Fruit fly (Drosophila melanogaster) whole organism, adult: ENCODE results near the gene Ssk.

Experiments used
- CG11617 ChIP-seq: fragments of 200-800 bp; sonication (Bioruptor generic); optimal IDR thresholded peaks from 2 replicates; lab custom pipeline; 2017; ENCODE audit warnings: mild to moderate bottlenecking, missing biosample characterization, missing genetic modification reagents, missing genetic modification characterization
- CG12768 ChIP-seq: fragments of 200-800 bp; sonication (Bioruptor generic); optimal IDR thresholded peaks from 2 replicates; lab custom pipeline; 2017; ENCODE audit warnings: missing biosample characterization, missing genetic modification characterization, mild to moderate bottlenecking, moderate library complexity, missing genetic modification reagents
- CG14711 ChIP-seq: fragments of 200-800 bp; sonication (Bioruptor generic); optimal IDR thresholded peaks from 2 replicates; lab custom pipeline; 2018; ENCODE audit warnings: missing biosample characterization, mild to moderate bottlenecking, missing genetic modification characterization, moderate library complexity
- CG1620 ChIP-seq: fragments of 200-800 bp; sonication (Bioruptor generic); optimal IDR thresholded peaks from 2 replicates; lab custom pipeline; 2016; ENCODE audit warnings: missing biosample characterization, missing genetic modification characterization
- CG33017 ChIP-seq: fragments of 200-800 bp; sonication (Bioruptor generic); optimal IDR thresholded peaks from 2 replicates; lab custom pipeline; 2018; ENCODE audit warnings: missing biosample characterization, mild to moderate bottlenecking, missing genetic modification characterization, moderate library complexity
- CG5204 ChIP-seq: fragments of 200-800 bp; sonication (Bioruptor generic); optimal IDR thresholded peaks from 2 replicates; lab custom pipeline; 2016; ENCODE audit warnings: missing biosample characterization, missing genetic modification characterization
- CG7045 ChIP-seq: fragments of 200-800 bp; sonication (Bioruptor generic); optimal IDR thresholded peaks from 2 replicates; lab custom pipeline; 2017; ENCODE audit warnings: missing biosample characterization, mild to moderate bottlenecking, missing genetic modification characterization
- CG7101 ChIP-seq: fragments of 200-800 bp; sonication (Bioruptor generic); optimal IDR thresholded peaks from 2 replicates; lab custom pipeline; 2018; ENCODE audit warnings: missing biosample characterization, mild to moderate bottlenecking, missing genetic modification characterization, moderate library complexity
- Clk ChIP-seq: fragments of 200-800 bp; sonication (Bioruptor generic); optimal IDR thresholded peaks from 2 replicates; lab custom pipeline; 2017; ENCODE audit warnings: missing biosample characterization, missing genetic modification characterization
- Crg-1 ChIP-seq: fragments of 200-800 bp; sonication (Bioruptor generic); optimal IDR thresholded peaks from 2 replicates; lab custom pipeline; 2016; ENCODE audit warnings: missing biosample characterization, missing genetic modification characterization
- Hr96 ChIP-seq: fragments of 200-800 bp; sonication (Bioruptor generic); optimal IDR thresholded peaks from 2 replicates; lab custom pipeline; 2016; ENCODE audit warnings: missing biosample characterization, missing genetic modification characterization
- Mnt ChIP-seq: fragments of 200-800 bp; sonication (Bioruptor generic); optimal IDR thresholded peaks from 2 replicates; lab custom pipeline; 2016; ENCODE audit warnings: missing biosample characterization, mild to moderate bottlenecking, missing genetic modification characterization
- bab1 ChIP-seq: fragments of 200-800 bp; sonication (Bioruptor generic); optimal IDR thresholded peaks from 3 replicates; lab custom pipeline; 2019; ENCODE audit warnings: missing biosample characterization, mild to moderate bottlenecking, missing genetic modification characterization, moderate library complexity
- cic ChIP-seq: fragments of 200-800 bp; sonication (Bioruptor generic); optimal IDR thresholded peaks from 2 replicates; lab custom pipeline; 2017; ENCODE audit warnings: missing biosample characterization, mild to moderate bottlenecking, missing genetic modification characterization, moderate library complexity
- cnc ChIP-seq, 2 experiments: fragments of >200 bp; optimal IDR thresholded peaks; 2 replicates each; lab custom pipeline; 2017
- kay ChIP-seq: fragments of 200-800 bp; sonication (Bioruptor generic); peaks from one replicate; lab custom pipeline; 2016; ENCODE audit warnings: missing biosample characterization, missing genetic modification characterization, borderline replicate concordance
- ovo ChIP-seq: fragments of 200-800 bp; sonication (Bioruptor generic); optimal IDR thresholded peaks from 2 replicates; lab custom pipeline; 2016; ENCODE audit warnings: missing biosample characterization, missing genetic modification characterization
- pad ChIP-seq: fragments of 200-800 bp; sonication (Bioruptor generic); optimal IDR thresholded peaks from 3 replicates; lab custom pipeline; 2017; ENCODE audit warnings: missing biosample characterization, missing genetic modification characterization, mild to moderate bottlenecking, moderate library complexity, missing genetic modification reagents
- tj ChIP-seq: fragments of 200-800 bp; sonication (Bioruptor generic); optimal IDR thresholded peaks from 3 replicates; lab custom pipeline; 2017; ENCODE audit warnings: missing biosample characterization, mild to moderate bottlenecking, missing genetic modification characterization, moderate library complexity
- toe ChIP-seq: fragments of 200-800 bp; sonication (Bioruptor generic); optimal IDR thresholded peaks from 2 replicates; lab custom pipeline; 2016; ENCODE audit warnings: missing biosample characterization, missing genetic modification characterization

The Ssk gene

DNA sequence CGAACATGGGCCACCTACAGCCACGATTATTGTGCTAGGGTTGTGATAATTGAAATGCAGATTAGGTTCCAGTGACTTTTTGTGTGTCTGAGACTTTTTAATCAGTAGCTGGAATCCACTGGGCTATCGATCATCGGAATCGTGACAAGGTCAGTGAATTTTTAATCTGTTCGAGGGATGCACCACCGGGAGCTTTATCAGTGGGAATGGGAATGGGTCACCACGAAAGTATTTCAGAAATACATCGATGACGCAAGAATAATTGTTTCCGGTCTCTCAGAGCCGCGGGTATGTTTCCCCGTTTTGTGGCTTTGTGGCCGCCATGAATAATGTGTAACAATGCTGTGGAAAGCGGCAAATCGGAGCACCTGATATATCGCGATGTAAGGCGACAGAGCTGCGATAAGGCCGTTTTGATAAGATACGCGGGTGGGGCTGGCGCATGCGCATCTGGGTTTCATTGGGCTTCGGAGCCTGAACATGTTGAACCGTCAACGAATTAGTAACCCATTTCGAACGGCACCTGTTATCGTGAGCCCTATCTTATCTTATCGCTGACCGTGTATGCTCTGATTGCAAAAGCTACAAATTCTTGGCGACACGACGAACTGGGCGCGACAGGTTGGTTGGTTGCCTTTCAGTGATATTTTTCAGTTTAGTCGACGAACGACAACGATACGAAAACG, at the start of gene Ssk:
TSS of gene Ssk (plus strand) at position 638 of the 686 bp plus-strand sequence.
- peak; percentile 29 for TF ChIP-seq CG11617 (GFP tag; lab: Kevin White, UChicago)
- no peak for TF ChIP-seq CG14711
- peak; percentile 37 for TF ChIP-seq CG33017
- peak; percentile 33 for TF ChIP-seq Hr96 (GFP tag; lab: Kevin White, UChicago)
- TF ChIP-seq cnc (optimal IDR thresholded peaks at IDR 0.05; lab: Kevin White, UChicago) = no peak
- no peak for TF ChIP-seq CG5204 (GFP tag; lab: Kevin White, UChicago)
- no peak for TF ChIP-seq bab1
- no peak for TF ChIP-seq Mnt (GFP tag; lab: Kevin White, UChicago)
- TF ChIP-seq CG7101 (tag; lab: Kevin White, UChicago) = no peak
- no peak for TF ChIP-seq CG7045
- peak; percentile 37 for TF ChIP-seq tj
- TF ChIP-seq pad = no peak
- TF ChIP-seq kay (GFP tag; lab: Kevin White, UChicago) = peak; percentile 97
- TF ChIP-seq Crg-1 (GFP tag; lab: Kevin White, UChicago) = no peak
- peak; percentile 91 for TF ChIP-seq cic (GFP tag; lab: Kevin White, UChicago)
- TF ChIP-seq toe (GFP tag; lab: Kevin White, UChicago) = peak; percentile 60
- no peak for TF ChIP-seq Clk
- peak; percentile 32 for TF ChIP-seq CG12768 (GFP tag; lab: Kevin White, UChicago)
- peak; percentile 66 for TF ChIP-seq ovo (GFP tag; lab: Kevin White, UChicago)
- no peak for TF ChIP-seq CG1620 (GFP tag; lab: Kevin White, UChicago)

DNA sequence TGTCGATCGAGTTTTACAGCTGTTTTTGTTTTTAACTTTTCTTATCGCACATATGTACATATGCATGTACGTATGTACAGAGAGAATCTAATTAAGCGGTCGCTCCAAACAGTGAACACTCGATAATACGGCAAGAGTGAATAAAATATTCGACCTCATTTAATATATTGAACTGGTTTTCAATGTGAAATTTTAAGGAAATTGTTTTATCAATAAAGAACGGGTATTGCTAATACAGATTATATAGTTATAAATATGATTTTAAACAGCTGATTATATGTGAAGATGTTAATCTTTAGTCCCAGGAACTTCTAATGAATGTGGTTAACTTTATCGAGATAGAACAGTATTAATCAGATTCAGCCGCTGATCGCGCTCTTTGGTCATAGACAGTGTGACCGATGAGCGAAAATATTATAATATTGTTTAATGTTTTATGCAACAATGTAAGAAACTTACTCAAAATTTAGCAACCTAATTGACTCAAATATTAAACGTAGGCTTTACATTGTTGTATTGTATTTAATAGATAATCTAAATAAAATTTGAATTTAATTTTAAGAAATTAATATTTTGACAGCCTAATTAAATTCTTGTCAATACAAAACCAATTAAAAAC, 47.6 kb upstream of the Ssk start, which contains the start of gene CG7328:
TSS of gene CG7328 (minus strand) at position 19 of the 619 bp plus-strand sequence.
- TF ChIP-seq cnc (optimal IDR thresholded peaks at IDR 0.05; lab: Kevin White, UChicago) (no peak), kay (GFP tag; lab: Kevin White, UChicago) (peak; percentile 83), CG11617 (GFP tag; lab: Kevin White, UChicago) (peak; percentile 92), CG7101 (tag; lab: Kevin White, UChicago) (peak; percentile 91), Hr96 (GFP tag; lab: Kevin White, UChicago) (peak; percentile 91), CG33017 (peak; percentile 92), Mnt (GFP tag; lab: Kevin White, UChicago) (peak; percentile 74), bab1 (peak; percentile 52), CG12768 (GFP tag; lab: Kevin White, UChicago) (peak; percentile 71), ovo (GFP tag; lab: Kevin White, UChicago) (peak; percentile 78), CG14711 (peak; percentile 82), tj (peak; percentile 72), CG5204 (GFP tag; lab: Kevin White, UChicago) (peak; percentile 93), cic (GFP tag; lab: Kevin White, UChicago) (peak; percentile 58), CG7045 (peak; percentile 83), pad (peak; percentile 70), toe (GFP tag; lab: Kevin White, UChicago) (peak; percentile 95), CG1620 (GFP tag; lab: Kevin White, UChicago) (peak; percentile 85), Crg-1 (GFP tag; lab: Kevin White, UChicago) (peak; percentile 82), Clk (peak; percentile 52)

DNA sequence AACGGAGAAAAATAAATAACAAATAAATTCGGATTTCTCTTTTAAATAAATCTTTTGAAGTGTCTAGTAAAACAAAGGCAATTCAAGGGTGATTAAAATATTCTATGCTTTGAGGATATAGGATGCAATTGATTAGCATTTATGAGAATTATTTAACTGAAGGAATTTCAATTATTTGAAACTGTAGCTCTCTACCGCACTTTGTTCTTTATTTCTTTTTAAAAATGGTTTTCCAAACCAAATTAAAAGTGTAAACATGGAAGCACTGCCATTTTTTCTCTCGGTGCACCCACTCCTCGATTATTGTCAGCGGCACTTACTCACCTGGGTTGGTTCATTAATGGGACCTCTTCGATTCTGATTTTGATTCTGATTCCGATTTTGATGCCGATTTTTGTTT, 20.2 kb upstream of the Ssk start:
- no peak for TF ChIP-seq CG5204 (GFP tag; lab: Kevin White, UChicago)
- TF ChIP-seq kay (GFP tag; lab: Kevin White, UChicago) = peak; percentile 31
- no peak for TF ChIP-seq CG7045

DNA sequence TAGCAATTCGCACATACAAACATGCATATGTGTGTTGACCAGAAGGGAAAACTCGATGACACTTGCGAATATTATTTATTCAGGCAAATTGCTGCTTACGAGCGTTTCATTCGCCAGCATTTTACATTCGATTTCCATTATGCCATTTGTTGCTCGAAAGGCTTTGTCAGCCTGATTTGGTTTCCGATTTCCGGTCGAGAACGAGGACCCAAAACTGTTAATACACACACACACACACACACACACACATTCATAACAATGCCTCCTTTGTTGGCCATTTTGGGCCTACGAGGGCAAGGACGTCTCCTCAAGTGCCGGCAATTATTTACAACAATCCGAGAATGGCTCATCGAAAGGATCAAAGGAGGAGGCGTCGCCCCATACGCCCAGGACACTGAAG, 10.6 kb upstream of the Ssk start:
- TF ChIP-seq pad (no peak), CG33017 (no peak), CG1620 (GFP tag; lab: Kevin White, UChicago) (no peak), Clk (no peak), Hr96 (GFP tag; lab: Kevin White, UChicago) (no peak), CG7101 (tag; lab: Kevin White, UChicago) (no peak), CG5204 (GFP tag; lab: Kevin White, UChicago) (no peak), Mnt (GFP tag; lab: Kevin White, UChicago) (no peak), CG12768 (GFP tag; lab: Kevin White, UChicago) (no peak), cnc (optimal IDR thresholded peaks at IDR 0.05; lab: Kevin White, UChicago) (no peak), CG14711 (no peak), kay (GFP tag; lab: Kevin White, UChicago) (no peak), bab1 (no peak), CG7045 (no peak), Crg-1 (GFP tag; lab: Kevin White, UChicago) (no peak), toe (GFP tag; lab: Kevin White, UChicago) (no peak), CG11617 (GFP tag; lab: Kevin White, UChicago) (no peak)

DNA sequence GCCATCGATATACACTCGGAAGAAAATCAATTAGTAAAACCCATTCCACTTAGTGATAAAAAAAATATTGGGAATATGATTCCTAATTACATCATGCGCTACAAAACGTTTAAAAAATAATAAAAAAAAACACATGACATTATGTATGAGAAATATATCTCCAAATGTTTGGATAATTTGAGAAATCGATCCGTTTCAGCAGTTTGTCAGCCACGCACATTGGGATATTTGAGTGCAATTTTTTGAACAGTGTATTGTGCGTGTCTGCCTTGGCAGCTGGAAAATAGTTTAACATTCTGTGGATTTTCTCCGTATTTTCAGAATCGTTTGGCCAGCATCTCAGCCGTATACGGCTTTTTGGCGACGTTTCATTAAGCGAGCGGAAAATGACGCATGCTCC, 10.2 kb upstream of the Ssk start:
- TF ChIP-seq ovo (GFP tag; lab: Kevin White, UChicago) (no peak), CG1620 (GFP tag; lab: Kevin White, UChicago) (no peak), Hr96 (GFP tag; lab: Kevin White, UChicago) (no peak), CG7045 (no peak), cic (GFP tag; lab: Kevin White, UChicago) (no peak), Crg-1 (GFP tag; lab: Kevin White, UChicago) (no peak), tj (no peak), CG5204 (GFP tag; lab: Kevin White, UChicago) (no peak), CG33017 (no peak), CG12768 (GFP tag; lab: Kevin White, UChicago) (no peak), CG11617 (GFP tag; lab: Kevin White, UChicago) (no peak), Clk (no peak), kay (GFP tag; lab: Kevin White, UChicago) (no peak), pad (no peak), toe (GFP tag; lab: Kevin White, UChicago) (no peak), bab1 (no peak), cnc (optimal IDR thresholded peaks at IDR 0.05; lab: Kevin White, UChicago) (no peak), CG7101 (tag; lab: Kevin White, UChicago) (no peak), CG14711 (no peak)
